Fruit fly (Drosophila melanogaster) whole organism, wandering third instar larva: Measurements from ENCODE around the gene CG46460.
A peak's percentile ranks its signal among the peaks of the same experiment; 100 is the strongest.

Source experiments
- Abd-B ChIP-seq: fragments of >200 bp; optimal IDR thresholded peaks from 2 replicates; lab custom pipeline; 2017; ENCODE audit warnings: missing biosample characterization, missing genetic modification characterization
- CG32264 ChIP-seq: fragments of 200-800 bp; sonication (Bioruptor generic); optimal IDR thresholded peaks from 2 replicates; lab custom pipeline; 2016; ENCODE audit warnings: missing biosample characterization, missing genetic modification characterization
- CG9705 ChIP-seq: fragments of 200-800 bp; sonication (Bioruptor generic); optimal IDR thresholded peaks from 2 replicates; lab custom pipeline; 2018; ENCODE audit warnings: missing biosample characterization, mild to moderate bottlenecking, missing genetic modification characterization
- CrebA ChIP-seq: fragments of 200-800 bp; sonication (Bioruptor generic); optimal IDR thresholded peaks from 2 replicates; lab custom pipeline; 2016; ENCODE audit warnings: missing biosample characterization, mild to moderate bottlenecking, missing genetic modification characterization, borderline replicate concordance
- Dif ChIP-seq: fragments of 200-275, 200-300 bp; sonication (Bioruptor generic); optimal IDR thresholded peaks from 2 replicates; lab custom pipeline; 2018; ENCODE audit warnings: missing biosample characterization, missing genetic modification characterization; ENCODE audit not compliant: partially characterized antibody
- GATAd ChIP-seq: sonication (Bioruptor generic); optimal IDR thresholded peaks from 2 replicates; lab custom pipeline; 2016; ENCODE audit warnings: missing biosample characterization, missing genetic modification characterization
- HLH106 ChIP-seq: fragments of 200-800 bp; optimal IDR thresholded peaks from 3 replicates; lab custom pipeline; 2019; ENCODE audit warnings: missing biosample characterization, mild to moderate bottlenecking, missing genetic modification characterization, moderate library complexity
- Hnf4 ChIP-seq: fragments of 200-800 bp; sonication (Bioruptor generic); optimal IDR thresholded peaks from 2 replicates; lab custom pipeline; 2016; ENCODE audit warnings: missing biosample characterization, mild to moderate bottlenecking, missing genetic modification characterization
- Hr78 ChIP-seq: fragments of >200 bp; optimal IDR thresholded peaks from 2 replicates; lab custom pipeline; 2017; ENCODE audit warnings: missing biosample characterization, missing genetic modification characterization
- Hr83 ChIP-seq: fragments of 200-300 bp; sonication (Bioruptor generic); optimal IDR thresholded peaks from 2 replicates; lab custom pipeline; 2016; ENCODE audit warnings: missing biosample characterization, mild to moderate bottlenecking, missing genetic modification characterization, moderate library complexity; ENCODE audit not compliant: poor library complexity, severe bottlenecking
- Jra ChIP-seq: sonication (Bioruptor generic); optimal IDR thresholded peaks from 2 replicates; lab custom pipeline; 2016; ENCODE audit warnings: missing biosample characterization, missing genetic modification characterization
- Myc ChIP-seq: fragments of >200 bp; optimal IDR thresholded peaks from 2 replicates; lab custom pipeline; 2017
- N ChIP-seq: fragments of >200 bp; optimal IDR thresholded peaks from 2 replicates; lab custom pipeline; 2018; ENCODE audit warnings: missing biosample characterization, missing external identifiers, missing genetic modification characterization
- OdsH ChIP-seq: fragments of 200-800 bp; sonication (Bioruptor generic); optimal IDR thresholded peaks from 2 replicates; lab custom pipeline; 2016; ENCODE audit warnings: missing biosample characterization, mild to moderate bottlenecking, missing genetic modification characterization
- Rel ChIP-seq, 2 experiments: fragments of 200-800 bp; sonication (Bioruptor generic) in 1 of 2; optimal IDR thresholded peaks; 2 replicates in 1 of 2; 3 replicates in 1 of 2; lab custom pipeline; 2016 to 2019; ENCODE audit warnings: mild to moderate bottlenecking in 2 of 2, missing biosample characterization in 2 of 2, missing genetic modification characterization in 2 of 2, moderate library complexity in 1 of 2
- Sp1 ChIP-seq: fragments of 200-800 bp; sonication (Bioruptor generic); optimal IDR thresholded peaks from 3 replicates; lab custom pipeline; 2019; ENCODE audit warnings: missing biosample characterization, mild to moderate bottlenecking, missing genetic modification characterization, moderate library complexity
- Vsx2 ChIP-seq: fragments of 200-300, 225-300 bp; sonication (Bioruptor generic); optimal IDR thresholded peaks from 2 replicates; lab custom pipeline; 2018; ENCODE audit warnings: missing biosample characterization, missing genetic modification characterization; ENCODE audit not compliant: partially characterized antibody
- br ChIP-seq: fragments of 200-800 bp; sonication (Bioruptor generic); optimal IDR thresholded peaks from 2 replicates; lab custom pipeline; 2016; ENCODE audit warnings: missing biosample characterization, missing genetic modification characterization
- brk ChIP-seq: fragments of 200-800 bp; sonication (Bioruptor generic); optimal IDR thresholded peaks from 2 replicates; lab custom pipeline; 2016; ENCODE audit warnings: missing biosample characterization, mild to moderate bottlenecking, missing genetic modification characterization
- dl ChIP-seq, 2 experiments: fragments of 175-275, 200-275 bp in 1 of 2; fragments of 200-275 bp in 1 of 2; sonication (Bioruptor generic); optimal IDR thresholded peaks; lab custom pipeline; 2018; ENCODE audit warnings: mild to moderate bottlenecking in 2 of 2, missing biosample characterization in 2 of 2, missing genetic modification characterization in 2 of 2, moderate library complexity in 2 of 2; ENCODE audit not compliant: partially characterized antibody in 2 of 2, insufficient read depth in 1 of 2
- dmrt93B ChIP-seq: fragments of 200-800 bp; sonication (Bioruptor generic); optimal IDR thresholded peaks from 2 replicates; lab custom pipeline; 2018; ENCODE audit warnings: missing biosample characterization, mild to moderate bottlenecking, missing genetic modification characterization
- dsf ChIP-seq: sonication (Bioruptor generic); optimal IDR thresholded peaks from 2 replicates; lab custom pipeline; 2016; ENCODE audit warnings: missing biosample characterization, missing genetic modification characterization, borderline replicate concordance
- ey ChIP-seq: fragments of 200-800 bp; sonication (Bioruptor generic); optimal IDR thresholded peaks from 2 replicates; lab custom pipeline; 2016; ENCODE audit warnings: missing biosample characterization, missing genetic modification characterization
- foxo ChIP-seq, 2 experiments: fragments of 200-800 bp; sonication (Bioruptor generic); optimal IDR thresholded peaks; 2 replicates in 1 of 2; 3 replicates in 1 of 2; lab custom pipeline; 2016 to 2017; ENCODE audit warnings: missing biosample characterization in 2 of 2, missing genetic modification characterization in 2 of 2
- fru ChIP-seq: fragments of 200-800 bp; sonication (Bioruptor generic); optimal IDR thresholded peaks from 3 replicates; lab custom pipeline; 2016; ENCODE audit warnings: missing biosample characterization, mild to moderate bottlenecking, missing genetic modification characterization
- h ChIP-seq: fragments of 200-800 bp; sonication (Bioruptor generic); optimal IDR thresholded peaks from 3 replicates; lab custom pipeline; 2016; ENCODE audit warnings: missing biosample characterization, mild to moderate bottlenecking, missing genetic modification characterization
- jim ChIP-seq: fragments of 175-275, 200-325 bp; sonication (Bioruptor generic); optimal IDR thresholded peaks from 2 replicates; lab custom pipeline; 2016; ENCODE audit warnings: missing biosample characterization, mild to moderate bottlenecking, missing genetic modification characterization
- lola ChIP-seq: fragments of >200 bp; optimal IDR thresholded peaks from 2 replicates; lab custom pipeline; 2017; ENCODE audit warnings: missing biosample characterization, missing genetic modification characterization
- psq ChIP-seq: fragments of 200-800 bp; sonication (Bioruptor generic); optimal IDR thresholded peaks from 3 replicates; lab custom pipeline; 2017; ENCODE audit warnings: missing biosample characterization, mild to moderate bottlenecking, missing genetic modification characterization, moderate library complexity
- rgr ChIP-seq: fragments of 200-800 bp; sonication (Bioruptor generic); optimal IDR thresholded peaks from 3 replicates; lab custom pipeline; 2016; ENCODE audit warnings: missing biosample characterization, mild to moderate bottlenecking, missing genetic modification characterization
- sv ChIP-seq: fragments of 200-800 bp; sonication (Bioruptor generic); optimal IDR thresholded peaks from 3 replicates; lab custom pipeline; 2016; ENCODE audit warnings: missing biosample characterization, missing genetic modification characterization
- usp ChIP-seq: fragments of >200 bp; optimal IDR thresholded peaks from 2 replicates; lab custom pipeline; 2017; ENCODE audit warnings: missing biosample characterization, missing genetic modification characterization
- woc ChIP-seq: sonication (Bioruptor generic); optimal IDR thresholded peaks from 2 replicates; lab custom pipeline; 2016; ENCODE audit warnings: missing biosample characterization, mild to moderate bottlenecking, missing genetic modification characterization

The CG46460 gene

DNA sequence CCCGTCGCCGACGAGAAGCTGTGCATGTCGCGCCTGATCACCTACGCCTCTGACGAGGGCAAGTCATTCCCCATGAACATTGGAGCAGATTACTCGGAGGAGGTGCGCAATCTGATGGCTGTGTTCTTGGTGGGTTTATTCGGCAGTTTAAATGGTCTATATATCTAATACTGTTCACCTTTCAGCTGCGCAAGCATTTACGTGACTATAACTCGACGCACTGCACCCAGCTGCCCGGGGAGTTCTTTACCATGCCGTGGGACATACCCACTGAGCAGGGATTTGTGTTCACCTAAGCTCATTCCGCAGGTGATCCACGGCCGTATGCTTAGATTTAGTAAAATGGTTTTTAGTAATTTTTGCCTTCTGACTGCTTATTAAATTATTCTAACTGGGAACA lies 34.1 kb upstream of the CG46460 start:
- TF ChIP-seq Myc (lab: Kevin White, UChicago) = no peak
- TF ChIP-seq rgr = no peak
- no peak for TF ChIP-seq ey (GFP tag; lab: Kevin White, UChicago)
- no peak for TF ChIP-seq N
- TF ChIP-seq fru = no peak
- no peak for TF ChIP-seq lola (GFP tag; lab: Kevin White, UChicago)
- TF ChIP-seq Vsx2 (GFP tag; lab: Kevin White, UChicago) = no peak
- TF ChIP-seq sv (GFP tag; lab: Kevin White, UChicago) = no peak
- TF ChIP-seq jim (GFP tag; lab: Kevin White, UChicago) = no peak
- no peak for TF ChIP-seq Sp1
- TF ChIP-seq usp = no peak
- TF ChIP-seq CrebA = no peak
- TF ChIP-seq Hr78 (GFP tag; lab: Kevin White, UChicago) = no peak
- TF ChIP-seq OdsH = no peak
- TF ChIP-seq br (GFP tag; lab: Kevin White, UChicago) = no peak
- no peak for TF ChIP-seq h (GFP tag; lab: Kevin White, UChicago)
- TF ChIP-seq Dif = no peak
- TF ChIP-seq CG32264 (GFP tag; lab: Kevin White, UChicago) = no peak
- TF ChIP-seq brk (GFP tag; lab: Kevin White, UChicago) = no peak

DNA sequence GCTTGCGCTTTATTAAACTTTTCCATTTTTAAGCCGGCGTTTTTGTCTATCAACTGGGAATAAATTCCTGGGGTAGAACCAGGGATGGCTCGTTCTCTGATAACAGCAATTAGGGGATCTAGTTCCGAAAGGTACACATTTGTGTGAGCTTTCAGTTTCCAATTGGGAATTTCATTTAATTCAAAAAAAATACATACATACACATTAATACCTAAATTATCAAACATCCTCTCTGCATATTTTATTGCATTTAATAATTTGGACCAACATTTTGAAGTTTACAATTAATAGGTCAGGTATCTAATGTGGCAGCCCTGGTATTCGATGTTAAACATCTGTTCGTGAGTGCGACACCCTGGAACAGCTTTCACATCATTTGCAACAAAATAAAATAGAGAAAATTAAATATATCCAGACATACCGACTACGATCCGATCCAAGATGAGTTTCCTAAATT lies 32.0 kb upstream of the CG46460 start, which contains the start of the genes CG15011 and CG1309:
TSS of gene CG15011 (minus strand) at position 51 of the 457 bp plus-strand sequence.
TSS of gene CG1309 (plus strand) at position 329 of the 457 bp plus-strand sequence.
- TF ChIP-seq woc (GFP tag; lab: Kevin White, UChicago) (peak; percentile 94), GATAd (GFP tag; lab: Kevin White, UChicago) (peak; percentile 88), HLH106 (tag; lab: Kevin White, UChicago) (peak; percentile 89), CG9705 (GFP tag; lab: Kevin White, UChicago) (peak; percentile 83), foxo (GFP tag; optimal IDR thresholded peaks at IDR 0.05; lab: Kevin White, UChicago) (peak in 1 of 2 experiments; percentile 87), usp (no peak), br (GFP tag; lab: Kevin White, UChicago) (peak; percentile 83), Sp1 (peak; percentile 86), fru (peak; percentile 86), lola (GFP tag; lab: Kevin White, UChicago) (no peak), CG32264 (GFP tag; lab: Kevin White, UChicago) (peak; percentile 19), Hr83 (GFP tag; lab: Kevin White, UChicago) (peak; percentile 47), psq (GFP tag; lab: Kevin White, UChicago) (peak; percentile 72), brk (GFP tag; lab: Kevin White, UChicago) (no peak), sv (GFP tag; lab: Kevin White, UChicago) (peak; percentile 74), rgr (peak; percentile 88), ey (GFP tag; lab: Kevin White, UChicago) (peak; percentile 86), OdsH (peak; percentile 82), Jra (GFP tag; lab: Kevin White, UChicago) (peak; percentile 86), dmrt93B (peak; percentile 48), Rel (GFP tag; optimal IDR thresholded peaks at IDR 0.05; lab: Kevin White, UChicago) (no peak), Rel (tag; optimal IDR thresholded peaks at IDR 0.05; lab: Kevin White, UChicago) (peak; percentile 72), Abd-B (no peak), jim (GFP tag; lab: Kevin White, UChicago) (no peak), h (GFP tag; lab: Kevin White, UChicago) (peak; percentile 90), dsf (GFP tag; lab: Kevin White, UChicago) (peak; percentile 51), dl (GFP tag; optimal IDR thresholded peaks at IDR 0.05; lab: Kevin White, UChicago; ENCODE audit: insufficient read depth in 1 of 2, partially characterized antibody in 2 of 2) (no peak), Hnf4 (peak; percentile 85)

DNA sequence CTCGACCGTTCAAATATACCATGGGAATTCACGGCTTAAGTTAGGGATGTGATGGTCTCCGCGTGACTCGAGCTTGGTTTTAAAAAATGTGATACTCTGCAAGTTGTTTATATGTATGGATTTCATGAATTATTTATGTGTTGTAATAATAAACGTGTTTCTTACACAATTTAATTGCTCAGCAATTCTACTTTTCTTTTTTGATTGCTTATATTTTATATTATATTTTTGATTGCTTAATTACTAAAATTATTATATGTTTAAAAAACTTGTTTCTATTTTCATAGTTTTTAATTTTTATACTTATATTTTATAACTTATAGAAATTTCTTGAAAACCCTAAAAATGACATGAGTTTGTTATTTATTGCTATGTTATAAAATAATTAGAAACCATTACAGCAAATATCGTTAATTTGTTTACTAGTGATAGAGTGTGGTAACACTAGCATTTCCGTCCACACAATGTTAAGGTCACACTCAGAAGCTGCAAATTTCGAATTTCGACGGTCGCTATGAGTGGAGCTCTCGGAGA lies 27.3 kb upstream of the CG46460 start, which contains the start of the genes ago and CG1265:
TSS of gene ago (minus strand) at position 6 of the 534 bp plus-strand sequence.
TSS of gene CG1265 (plus strand) at position 476 of the 534 bp plus-strand sequence.
- TF ChIP-seq h (GFP tag; lab: Kevin White, UChicago) (peak; percentile 29), HLH106 (tag; lab: Kevin White, UChicago) (peak; percentile 62), Myc (lab: Kevin White, UChicago) (peak; percentile 1), dsf (GFP tag; lab: Kevin White, UChicago) (no peak), Hr83 (GFP tag; lab: Kevin White, UChicago) (peak; percentile 2), foxo (GFP tag; optimal IDR thresholded peaks at IDR 0.05; lab: Kevin White, UChicago) (peak in 1 of 2 experiments; percentile 36), usp (no peak), woc (GFP tag; lab: Kevin White, UChicago) (peak; percentile 22), br (GFP tag; lab: Kevin White, UChicago) (no peak), rgr (peak; percentile 15), Hnf4 (peak; percentile 12), CG9705 (GFP tag; lab: Kevin White, UChicago) (peak; percentile 32), Sp1 (peak; percentile 60), sv (GFP tag; lab: Kevin White, UChicago) (peak; percentile 15), dmrt93B (peak; percentile 51), OdsH (peak; percentile 29), Jra (GFP tag; lab: Kevin White, UChicago) (no peak), psq (GFP tag; lab: Kevin White, UChicago) (peak; percentile 9)
